Worm (Caenorhabditis elegans) whole organism, young adult: ENCODE measurements around the gene C49F8.3.

ENCODE experiments used
- B0261.1 ChIP-seq: sonication (generic microtip); optimal IDR thresholded peaks from 2 replicates; lab custom pipeline; 2016; ENCODE audit warnings: mild to moderate bottlenecking, missing genetic modification characterization, moderate library complexity, missing compliant biosample characterization
- C06A6.2 ChIP-seq: fragments of 200-800 bp; sonication (Bioruptor generic); conservative IDR thresholded peaks from 2 replicates; pipeline ENCODE4 v1.3.6; 2022; ENCODE audit warnings: missing genetic modification characterization, missing compliant biosample characterization
- D2030.7 ChIP-seq: fragments of 200-800 bp; sonication (Bioruptor generic); IDR thresholded peaks from 2 replicates; pipeline ENCODE4 v1.3.6; 2022; ENCODE audit warnings: missing genetic modification reagents, missing genetic modification characterization, missing compliant biosample characterization
- F33H1.4 ChIP-seq: fragments of 200-800 bp; sonication (Bioruptor generic); IDR thresholded peaks from 2 replicates; pipeline ENCODE4 v1.3.6; 2022; ENCODE audit warnings: missing genetic modification reagents, missing genetic modification characterization, missing compliant biosample characterization
- F37B4.10 ChIP-seq: fragments of 200-800 bp; sonication (Bioruptor generic); IDR thresholded peaks from 2 replicates; pipeline ENCODE4 v1.3.6; 2022; ENCODE audit warnings: missing genetic modification characterization, missing compliant biosample characterization
- F55B11.4 ChIP-seq: sonication (generic microtip); optimal IDR thresholded peaks from 2 replicates; lab custom pipeline; 2016; ENCODE audit warnings: missing compliant biosample characterization, missing genetic modification characterization, borderline replicate concordance; ENCODE audit not compliant: insufficient read depth
- F57C9.4 ChIP-seq: sonication (generic microtip); optimal IDR thresholded peaks from 2 replicates; lab custom pipeline; 2017; ENCODE audit warnings: mild to moderate bottlenecking, missing genetic modification characterization, missing compliant biosample characterization
- T07F8.4 ChIP-seq: sonication (generic microtip); optimal IDR thresholded peaks from 2 replicates; lab custom pipeline; 2016; ENCODE audit warnings: mild to moderate bottlenecking, missing genetic modification characterization, moderate library complexity, missing compliant biosample characterization
- Y53F4B.3 ChIP-seq: fragments of 200-800 bp; sonication (Bioruptor generic); IDR thresholded peaks from 2 replicates; pipeline ENCODE4 v1.3.6; 2022; ENCODE audit warnings: missing genetic modification reagents, missing genetic modification characterization, missing compliant biosample characterization
- ama-1 ChIP-seq, 3 experiments: fragments of 150-350 bp in 1 of 3; sonication (generic microtip) in 2 of 3; optimal IDR thresholded peaks; 2 replicates each; lab custom pipeline; 2014 to 2018; ENCODE audit warnings: missing biosample characterization in 2 of 3, missing genetic modification characterization in 2 of 3, missing genetic modification reagents in 2 of 3
- aptf-2 ChIP-seq: fragments of 200-800 bp; sonication (Bioruptor generic); conservative IDR thresholded peaks from 2 replicates; pipeline ENCODE4 v1.3.6; 2022; ENCODE audit warnings: missing genetic modification reagents, missing genetic modification characterization, missing compliant biosample characterization
- aptf-3 ChIP-seq: fragments of 200-800 bp; sonication (Bioruptor generic); IDR thresholded peaks from 2 replicates; pipeline ENCODE4 v1.3.6; 2022; ENCODE audit warnings: missing genetic modification characterization, missing compliant biosample characterization
- cebp-2 ChIP-seq: fragments of 200-800 bp; sonication (Bioruptor generic); IDR thresholded peaks from 2 replicates; pipeline ENCODE4 v1.3.6; 2022; ENCODE audit warnings: missing genetic modification characterization, missing compliant biosample characterization
- chd-7 ChIP-seq: sonication (generic microtip); optimal IDR thresholded peaks from 2 replicates; lab custom pipeline; 2016; ENCODE audit warnings: mild to moderate bottlenecking, missing genetic modification characterization, moderate library complexity, missing compliant biosample characterization
- die-1 ChIP-seq: sonication (generic microtip); optimal IDR thresholded peaks from 2 replicates; lab custom pipeline; 2016; ENCODE audit warnings: missing genotype, mild to moderate bottlenecking, missing genetic modification characterization, missing compliant biosample characterization
- dpff-1 ChIP-seq: sonication (generic microtip); optimal IDR thresholded peaks from 2 replicates; lab custom pipeline; 2017; ENCODE audit warnings: mild to moderate bottlenecking, missing genetic modification characterization, missing compliant biosample characterization
- dpl-1 ChIP-seq: fragments of 150-350 bp; optimal IDR thresholded peaks from 2 replicates; lab custom pipeline; 2014; ENCODE audit warnings: missing biosample characterization, missing genetic modification reagents, missing genetic modification characterization
- egrh-3 ChIP-seq: fragments of 200-800 bp; sonication (Bioruptor generic); IDR thresholded peaks from 2 replicates; pipeline ENCODE4 v1.3.6; 2022; ENCODE audit warnings: missing genetic modification reagents, missing genetic modification characterization, missing compliant biosample characterization
- ekl-4 ChIP-seq: fragments of 200-800 bp; sonication (Bioruptor generic); IDR thresholded peaks from 2 replicates; pipeline ENCODE4 v1.3.6; 2022; ENCODE audit warnings: missing genetic modification reagents, missing genetic modification characterization, missing compliant biosample characterization
- fkh-3 ChIP-seq: sonication (generic microtip); optimal IDR thresholded peaks from 2 replicates; lab custom pipeline; 2016; ENCODE audit warnings: mild to moderate bottlenecking, missing genetic modification characterization, missing compliant biosample characterization
- gei-17 ChIP-seq: fragments of 200-800 bp; sonication (Bioruptor generic); optimal IDR thresholded peaks from 2 replicates; lab custom pipeline; 2018; ENCODE audit warnings: mild to moderate bottlenecking, missing genetic modification characterization, missing compliant biosample characterization
- him-1 ChIP-seq: sonication (generic microtip); optimal IDR thresholded peaks from 2 replicates; lab custom pipeline; 2016; ENCODE audit warnings: missing genotype, missing genetic modification reagents, missing genetic modification characterization, missing compliant biosample characterization
- hsf-1 ChIP-seq: fragments of 200-800 bp; sonication (Bioruptor generic); IDR thresholded peaks from 2 replicates; pipeline ENCODE4 v1.3.6; 2022; ENCODE audit warnings: missing genetic modification reagents, missing genetic modification characterization, missing compliant biosample characterization
- lag-1 ChIP-seq: fragments of 200-800 bp; sonication (Bioruptor generic); IDR thresholded peaks from 2 replicates; pipeline ENCODE4 v1.3.6; 2022; ENCODE audit warnings: missing genetic modification reagents, missing genetic modification characterization, missing compliant biosample characterization
- let-607 ChIP-seq, 2 experiments: fragments of 200-800 bp in 1 of 2; sonication (Bioruptor generic) in 1 of 2; sonication (generic microtip) in 1 of 2; optimal IDR thresholded peaks; 2 replicates each; lab custom pipeline; 2016 to 2018; ENCODE audit warnings: mild to moderate bottlenecking in 2 of 2, missing compliant biosample characterization in 2 of 2, missing genetic modification characterization in 2 of 2, moderate library complexity in 2 of 2, missing genotype in 1 of 2
- lin-26 ChIP-seq: fragments of 200-800 bp; sonication (Bioruptor generic); IDR thresholded peaks from 2 replicates; pipeline ENCODE4 v1.3.6; 2022; ENCODE audit warnings: missing genetic modification reagents, missing genetic modification characterization, missing compliant biosample characterization
- lin-40 ChIP-seq: sonication (generic microtip); optimal IDR thresholded peaks from 2 replicates; lab custom pipeline; 2016; ENCODE audit warnings: missing genetic modification characterization, mild to moderate bottlenecking, missing compliant biosample characterization, missing genotype, missing genetic modification reagents
- lir-1 ChIP-seq: fragments of 200-800 bp; sonication (Bioruptor generic); conservative IDR thresholded peaks from 2 replicates; pipeline ENCODE4 v1.3.6; 2022; ENCODE audit warnings: missing genetic modification reagents, missing genetic modification characterization, missing compliant biosample characterization
- lsl-1 ChIP-seq: fragments of 200-800 bp; sonication (Bioruptor generic); optimal IDR thresholded peaks from 2 replicates; lab custom pipeline; 2018; ENCODE audit warnings: mild to moderate bottlenecking, missing genetic modification characterization, moderate library complexity, missing compliant biosample characterization
- lsy-27 ChIP-seq: sonication (generic microtip); optimal IDR thresholded peaks from 2 replicates; lab custom pipeline; 2017; ENCODE audit warnings: missing genetic modification characterization, mild to moderate bottlenecking, missing compliant biosample characterization, antibody characterized with exemption, missing genotype, borderline replicate concordance; ENCODE audit not compliant: insufficient read depth
- mel-28 ChIP-seq: sonication (generic microtip); optimal IDR thresholded peaks from 2 replicates; lab custom pipeline; 2016; ENCODE audit warnings: borderline replicate concordance, mild to moderate bottlenecking, missing genetic modification characterization, missing compliant biosample characterization
- nfyb-1 ChIP-seq: fragments of 200-800 bp; sonication (Bioruptor generic); IDR thresholded peaks from 2 replicates; pipeline ENCODE4 v1.3.6; 2022; ENCODE audit warnings: missing genetic modification reagents, missing genetic modification characterization, missing compliant biosample characterization
- nhr-120 ChIP-seq: fragments of 200-800 bp; sonication (Bioruptor generic); IDR thresholded peaks from 2 replicates; pipeline ENCODE4 v1.3.6; 2022; ENCODE audit warnings: missing genetic modification characterization, missing compliant biosample characterization
- nhr-80 ChIP-seq: sonication (generic microtip); optimal IDR thresholded peaks from 2 replicates; lab custom pipeline; 2016; ENCODE audit warnings: missing genetic modification characterization, missing compliant biosample characterization
- pha-4 ChIP-seq: fragments of 150-350 bp; sonication (generic microtip); optimal IDR thresholded peaks from 2 replicates; lab custom pipeline; 2014; ENCODE audit warnings: missing biosample characterization, missing genetic modification reagents, missing genetic modification characterization
- rpc-1 ChIP-seq, 2 experiments: fragments of 150-350 bp in 1 of 2; sonication (generic microtip) in 1 of 2; optimal IDR thresholded peaks; 2 replicates each; lab custom pipeline; 2014 to 2018; ENCODE audit warnings: missing biosample characterization in 1 of 2, missing genetic modification characterization in 1 of 2, missing genetic modification reagents in 1 of 2, missing genotype in 1 of 2
- snpc-1.3 ChIP-seq: sonication (generic microtip); optimal IDR thresholded peaks from 2 replicates; lab custom pipeline; 2017; ENCODE audit warnings: missing genetic modification characterization, mild to moderate bottlenecking, missing compliant biosample characterization, antibody characterized with exemption, moderate library complexity, missing genotype, missing genetic modification reagents; ENCODE audit not compliant: insufficient read depth
- snpc-3.4 ChIP-seq: sonication (generic microtip); optimal IDR thresholded peaks from 2 replicates; lab custom pipeline; 2017; ENCODE audit warnings: missing genetic modification characterization, mild to moderate bottlenecking, missing compliant biosample characterization, antibody characterized with exemption, moderate library complexity, missing genotype, missing genetic modification reagents
- snpc-4 ChIP-seq, 5 experiments: fragments of 150-350 bp in 1 of 5; sonication (generic microtip) in 4 of 5; optimal IDR thresholded peaks; 2 replicates each; lab custom pipeline; 2014 to 2018; ENCODE audit warnings: missing genetic modification characterization in 5 of 5, missing biosample characterization in 3 of 5, antibody characterized with exemption in 2 of 5, mild to moderate bottlenecking in 2 of 5, missing compliant biosample characterization in 2 of 5, missing genotype in 2 of 5, moderate library complexity in 2 of 5, missing genetic modification reagents in 1 of 5
- sptf-2 ChIP-seq: fragments of 200-800 bp; sonication (Bioruptor generic); optimal IDR thresholded peaks from 2 replicates; lab custom pipeline; 2018; ENCODE audit warnings: mild to moderate bottlenecking, missing genetic modification characterization, missing compliant biosample characterization
- tbp1 ChIP-seq: fragments of 200-800 bp; sonication (Bioruptor generic); optimal IDR thresholded peaks from 2 replicates; lab custom pipeline; 2018; ENCODE audit warnings: mild to moderate bottlenecking, missing genetic modification characterization, missing compliant biosample characterization
- tbx-9 ChIP-seq: sonication (generic microtip); optimal IDR thresholded peaks from 2 replicates; lab custom pipeline; 2016; ENCODE audit warnings: borderline replicate concordance, missing genetic modification characterization, inconsistent platforms, missing compliant biosample characterization
- ztf-25 ChIP-seq: fragments of 200-800 bp; sonication (Bioruptor generic); IDR thresholded peaks from 2 replicates; pipeline ENCODE4 v1.3.6; 2022; ENCODE audit warnings: missing genetic modification reagents, missing genetic modification characterization, missing compliant biosample characterization

Gene C49F8.3

DNA sequence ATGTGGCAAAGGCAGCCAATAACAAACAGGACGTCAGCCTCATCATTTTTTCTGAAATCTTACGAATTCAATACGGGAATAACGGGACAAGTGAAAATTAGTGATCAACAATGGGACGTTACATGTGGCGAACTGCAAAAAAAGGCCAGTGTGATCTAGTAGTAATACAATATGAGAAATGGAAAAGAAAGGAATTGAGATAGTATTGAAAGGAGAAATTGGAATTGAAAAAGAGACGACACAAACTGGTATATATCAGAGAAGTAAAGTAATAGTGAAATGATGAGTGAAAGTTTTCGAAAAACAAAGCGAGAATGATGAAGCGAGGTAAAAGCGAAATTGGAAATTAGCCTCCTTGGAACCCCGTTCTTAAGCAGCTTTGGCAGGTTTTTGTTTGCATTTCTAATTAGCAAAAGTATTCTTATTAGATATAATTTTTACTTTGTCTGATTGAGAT lies at the start of gene C49F8.3:
Gene C49F8.3 (minus strand): TSS at position 51 of the 457 bp plus-strand sequence.
- TF ChIP-seq let-607 (tag; optimal IDR thresholded peaks at IDR 0.05; lab: Kevin White, UChicago) (peak in 1 of 2 experiments; percentile 63), Y53F4B.3 (GFP tag; lab: Robert Waterston, UW) (no peak), sptf-2 (no peak)

ce11 chrX:13435790-13436472 lies 48.6 kb upstream of the C49F8.3 start, which contains the start of gene jmjd-3.3:
Gene jmjd-3.3, plus strand, starts transcription at chrX:13436422.
- TF ChIP-seq nfyb-1 (GFP tag; lab: Robert Waterston, UW) (no peak), snpc-4 (GFP tag; optimal IDR thresholded peaks at IDR 0.05; lab: Kevin White, UChicago) (no peak), snpc-4 (tag; optimal IDR thresholded peaks at IDR 0.05; lab: Kevin White, UChicago) (peak in 1 of 4 experiments; percentile 47), chd-7 (no peak), him-1 (tag; lab: Kevin White, UChicago) (peak; percentile 2), tbp1 (GFP tag; lab: Kevin White, UChicago) (peak; percentile 81), lin-40 (tag; lab: Kevin White, UChicago) (no peak), lsl-1 (no peak), snpc-1.3 (peak; percentile 22), lir-1 (GFP tag; lab: Robert Waterston, UW) (no peak), C06A6.2 (GFP tag; lab: Robert Waterston, UW) (no peak), pha-4 (no peak), fkh-3 (tag; lab: Kevin White, UChicago) (no peak), dpl-1 (GFP tag; lab: Kevin White, UChicago) (no peak), lin-26 (GFP tag; lab: Robert Waterston, UW) (peak; percentile 44; the same call in 1 of the 2 replicates), tbx-9 (tag; lab: Kevin White, UChicago) (no peak), rpc-1 (optimal IDR thresholded peaks at IDR 0.05; lab: Kevin White, UChicago) (peak; percentile 59), rpc-1 (tag; optimal IDR thresholded peaks at IDR 0.05; lab: Kevin White, UChicago) (peak; percentile 82), ekl-4 (GFP tag; lab: Robert Waterston, UW) (no peak), egrh-3 (GFP tag; lab: Robert Waterston, UW) (no peak), nhr-120 (GFP tag; lab: Robert Waterston, UW) (no peak), mel-28 (tag; lab: Kevin White, UChicago) (no peak), dpff-1 (tag; lab: Kevin White, UChicago) (no peak), F33H1.4 (GFP tag; lab: Robert Waterston, UW) (no peak), nhr-80 (tag; lab: Kevin White, UChicago) (no peak), hsf-1 (GFP tag; lab: Robert Waterston, UW) (no peak), B0261.1 (tag; lab: Kevin White, UChicago) (peak; percentile 61), cebp-2 (GFP tag; lab: Robert Waterston, UW) (no peak), D2030.7 (GFP tag; lab: Robert Waterston, UW) (peak; percentile 58; the same call in 1 of the 2 replicates), gei-17 (GFP tag; lab: Kevin White, UChicago) (no peak), ama-1 (optimal IDR thresholded peaks at IDR 0.05; lab: Kevin White, UChicago) (no peak), ama-1 (GFP tag; optimal IDR thresholded peaks at IDR 0.05; lab: Kevin White, UChicago) (peak in 1 of 2 experiments; percentile 26), lsy-27 (tag; lab: Kevin White, UChicago) (no peak), lag-1 (no peak), F37B4.10 (GFP tag; lab: Robert Waterston, UW) (no peak), Y53F4B.3 (GFP tag; lab: Robert Waterston, UW) (no peak), snpc-3.4 (tag; lab: Kevin White, UChicago) (peak; percentile 35), die-1 (peak; percentile 20), T07F8.4 (tag; lab: Kevin White, UChicago) (no peak), F57C9.4 (tag; lab: Kevin White, UChicago) (no peak), ztf-25 (GFP tag; lab: Robert Waterston, UW) (no peak), aptf-2 (GFP tag; lab: Robert Waterston, UW) (no peak), F55B11.4 (tag; lab: Kevin White, UChicago) (no peak), aptf-3 (GFP tag; lab: Robert Waterston, UW) (no peak)
